Worm (Caenorhabditis elegans) whole organism, L4/young adult: ENCODE data around the gene fbxb-65.

ENCODE experiments used
- W03F9.2 ChIP-seq: fragments of 150-350 bp; optimal IDR thresholded peaks from 2 replicates; lab custom pipeline; 2014; ENCODE audit warnings: missing biosample characterization, missing genetic modification characterization
- dao-5 ChIP-seq: sonication (generic microtip); optimal IDR thresholded peaks from 2 replicates; lab custom pipeline; 2016; ENCODE audit warnings: missing genotype, missing genetic modification characterization, moderate library complexity, missing compliant biosample characterization
- him-1 ChIP-seq: sonication (generic microtip); optimal IDR thresholded peaks from 2 replicates; lab custom pipeline; 2016; ENCODE audit warnings: missing genotype, missing genetic modification reagents, missing genetic modification characterization, missing compliant biosample characterization

DNA sequence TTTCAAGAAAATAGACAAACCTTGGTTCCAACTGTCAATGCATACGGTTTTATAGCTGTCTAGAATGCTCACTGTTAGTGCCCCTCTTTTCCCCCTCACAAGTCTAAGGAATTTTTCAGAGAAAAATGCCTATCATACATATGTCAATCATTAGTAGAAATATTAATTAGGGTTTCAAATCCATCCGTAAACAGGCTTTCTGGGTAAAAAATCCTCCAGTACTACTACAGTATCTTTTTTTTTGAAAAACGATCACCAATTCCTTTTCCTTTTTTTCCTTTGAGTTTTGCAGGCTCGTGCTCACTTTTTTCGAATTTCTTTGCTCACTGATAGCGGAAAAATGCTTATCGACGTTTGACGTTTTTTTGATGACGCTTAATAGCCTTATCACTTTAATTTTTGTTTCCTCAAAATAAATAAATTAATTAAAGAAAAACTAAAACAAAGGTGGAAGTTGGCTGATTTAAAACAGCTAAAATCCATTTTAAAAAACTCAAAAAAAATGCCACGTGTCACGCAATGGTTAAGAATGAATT lies 9.8 kb upstream of the fbxb-65 start, which contains the start of gene C43D7.7:
- no peak for TF ChIP-seq him-1 (tag; lab: Kevin White, UChicago)
- no peak for TF ChIP-seq dao-5
- TF ChIP-seq W03F9.2, result no peak
